Worm (Caenorhabditis elegans) whole organism, young adult: ENCODE results near the gene F58A6.5.

Experiments used
- F39B2.1 ChIP-seq: fragments of 200-800 bp; sonication (Bioruptor generic); IDR thresholded peaks from 2 replicates; pipeline ENCODE4 v1.3.6; 2022; ENCODE audit warnings: missing genetic modification reagents, missing genetic modification characterization, missing compliant biosample characterization
- F49E8.2 ChIP-seq: sonication (generic microtip); optimal IDR thresholded peaks from 3 replicates; lab custom pipeline; 2017; ENCODE audit warnings: missing genetic modification characterization, mild to moderate bottlenecking, missing compliant biosample characterization, antibody characterized with exemption, moderate library complexity; ENCODE audit not compliant: insufficient read depth
- F57A8.1 ChIP-seq: fragments of 200-800 bp; sonication (Bioruptor generic); optimal IDR thresholded peaks from 2 replicates; lab custom pipeline; 2018; ENCODE audit warnings: mild to moderate bottlenecking, missing genetic modification characterization, moderate library complexity, missing compliant biosample characterization
- him-1 ChIP-seq: sonication (generic microtip); optimal IDR thresholded peaks from 2 replicates; lab custom pipeline; 2016; ENCODE audit warnings: missing genotype, missing genetic modification reagents, missing genetic modification characterization, missing compliant biosample characterization
- lin-54 ChIP-seq: fragments of 200-800 bp; sonication (Bioruptor generic); optimal IDR thresholded peaks from 2 replicates; lab custom pipeline; 2018; ENCODE audit warnings: mild to moderate bottlenecking, missing genetic modification characterization, missing compliant biosample characterization
- zfh-2 ChIP-seq: fragments of 200-800 bp; sonication (Bioruptor generic); conservative IDR thresholded peaks from 2 replicates; pipeline ENCODE4 v1.3.6; 2022; ENCODE audit warnings: missing genetic modification reagents, missing genetic modification characterization, missing compliant biosample characterization

DNA sequence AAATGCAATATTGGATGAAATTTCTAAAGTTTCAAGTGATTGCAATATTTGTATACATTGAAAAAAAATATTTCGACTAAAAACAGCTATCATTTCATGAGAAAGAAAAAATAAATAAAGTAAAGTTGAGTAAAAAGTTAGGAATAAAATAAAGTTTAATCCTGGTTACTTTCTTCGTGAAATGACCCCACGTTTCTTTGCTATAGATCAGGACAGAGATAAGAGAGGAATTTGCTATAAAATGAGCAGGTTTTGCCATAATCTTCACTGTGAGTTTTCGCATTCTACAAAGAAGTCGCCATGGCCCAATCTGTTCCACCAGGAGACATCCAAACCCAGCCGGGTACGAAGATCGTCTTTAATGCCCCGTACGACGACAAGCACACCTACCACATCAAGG, 45.8 kb upstream of the F58A6.5 start, which contains the start of gene msp-49:
- TF ChIP-seq lin-54 = no peak
- no peak for TF ChIP-seq F57A8.1 (GFP tag; lab: Kevin White, UChicago)
- no peak for TF ChIP-seq zfh-2 (GFP tag; lab: Robert Waterston, UW)
- TF ChIP-seq F49E8.2 (tag; lab: Kevin White, UChicago) = no peak
- no peak for TF ChIP-seq him-1 (tag; lab: Kevin White, UChicago)
- TF ChIP-seq F39B2.1 (GFP tag; lab: Robert Waterston, UW) = no peak
